Worm (Caenorhabditis elegans) whole organism, early embryonic: Measurements from ENCODE around the gene ZK1307.7.

Source experiments
- ama-1 ChIP-seq: fragments of 150-350 bp; optimal IDR thresholded peaks from 2 replicates; lab custom pipeline; 2014
- ets-7 ChIP-seq: sonication (generic microtip); optimal IDR thresholded peaks from 2 replicates; lab custom pipeline; 2016; ENCODE audit warnings: missing genotype, missing genetic modification characterization, missing compliant biosample characterization
- flt-1 ChIP-seq: fragments of 200-800 bp; sonication (Bioruptor generic); IDR thresholded peaks from 2 replicates; pipeline ENCODE4 v1.3.6; 2022; ENCODE audit warnings: missing genetic modification characterization, missing compliant biosample characterization
- hmbx-1 ChIP-seq: sonication (generic microtip); optimal IDR thresholded peaks from 2 replicates; lab custom pipeline; 2016; ENCODE audit warnings: mild to moderate bottlenecking, missing genetic modification characterization, missing compliant biosample characterization
- pes-1 ChIP-seq: fragments of 200-800 bp; sonication (Bioruptor generic); IDR thresholded peaks from 2 replicates; pipeline ENCODE4 v1.3.6; 2022; ENCODE audit warnings: missing genetic modification reagents, missing genetic modification characterization, missing compliant biosample characterization

ce11 chrII:9662160-9662559 is 25.8 kb downstream of the ZK1307.7 start:
- TF ChIP-seq pes-1 (GFP tag; lab: Robert Waterston, UW) (no peak), ets-7 (no peak), ama-1 (lab: Kevin White, UChicago) (no peak), hmbx-1 (tag; lab: Kevin White, UChicago) (no peak), flt-1 (GFP tag; lab: Robert Waterston, UW) (no peak)
